Worm (Caenorhabditis elegans) whole organism, late embryonic: ENCODE results near the gene cpi-2.

Experiments
- F13H6.1 ChIP-seq: sonication (generic microtip); optimal IDR thresholded peaks from 2 replicates; lab custom pipeline; 2016; ENCODE audit warnings: missing genetic modification characterization, missing compliant biosample characterization
- ama-1 ChIP-seq: fragments of 150-350 bp; optimal IDR thresholded peaks from 2 replicates; lab custom pipeline; 2014
- fkh-10 ChIP-seq: fragments of 150-350 bp; optimal IDR thresholded peaks from 2 replicates; lab custom pipeline; 2014; ENCODE audit warnings: missing biosample characterization, missing genetic modification reagents, missing genetic modification characterization
- nhr-11 ChIP-seq: fragments of 150-350 bp; optimal IDR thresholded peaks from 2 replicates; lab custom pipeline; 2014; ENCODE audit warnings: missing biosample characterization, missing genetic modification characterization
- pqm-1 ChIP-seq: sonication (generic microtip); optimal IDR thresholded peaks from 2 replicates; lab custom pipeline; 2016; ENCODE audit warnings: missing genetic modification characterization, missing compliant biosample characterization
- ref-2 ChIP-seq: sonication (generic microtip); optimal IDR thresholded peaks from 2 replicates; lab custom pipeline; 2016; ENCODE audit warnings: missing genetic modification characterization, missing compliant biosample characterization
- sox-4 ChIP-seq: sonication (generic microtip); optimal IDR thresholded peaks from 2 replicates; lab custom pipeline; 2017; ENCODE audit warnings: mild to moderate bottlenecking, missing genetic modification characterization, inconsistent platforms, missing compliant biosample characterization
- unc-3 ChIP-seq, 2 experiments: fragments of 200-800 bp in 1 of 2; sonication (Bioruptor generic) in 1 of 2; sonication (generic microtip) in 1 of 2; conservative IDR thresholded peaks in 1 of 2; optimal IDR thresholded peaks in 1 of 2; 2 replicates each; pipeline versions ENCODE4 v1.3.6 to Lab custom; 2016 to 2022; ENCODE audit warnings: missing compliant biosample characterization in 2 of 2, missing genetic modification characterization in 2 of 2, missing genetic modification reagents in 1 of 2

- TF ChIP-seq pqm-1 (tag; lab: Kevin White, UChicago) (no peak), ama-1 (no peak), ref-2 (no peak), sox-4 (tag; lab: Kevin White, UChicago) (no peak), unc-3 (GFP tag; conservative IDR thresholded peaks at IDR 0.05; lab: Robert Waterston, UW) (no peak), unc-3 (tag; optimal IDR thresholded peaks at IDR 0.05; lab: Kevin White, UChicago) (no peak), nhr-11 (tag; lab: Kevin White, UChicago) (no peak), fkh-10 (GFP tag; lab: Kevin White, UChicago) (no peak), F13H6.1 (no peak)
Measured at ce11 chrV:6012401-6012800, 31.5 kb upstream of the cpi-2 start.
